Worm (Caenorhabditis elegans) whole organism, L3 larva: ENCODE results near the gene F07A11.4.

ENCODE experiments used
- R02D3.7 ChIP-seq: fragments of 150-350 bp; optimal IDR thresholded peaks from 2 replicates; lab custom pipeline; 2014; ENCODE audit warnings: missing biosample characterization, missing genetic modification characterization
- ZK546.5 ChIP-seq: sonication (generic microtip); optimal IDR thresholded peaks from 2 replicates; lab custom pipeline; 2017; ENCODE audit warnings: missing biosample characterization, missing genetic modification characterization
- elt-2 ChIP-seq: sonication (generic microtip); optimal IDR thresholded peaks from 2 replicates; lab custom pipeline; 2016; ENCODE audit warnings: missing genetic modification reagents, mild to moderate bottlenecking, missing genetic modification characterization, missing compliant biosample characterization
- fkh-2 ChIP-seq: fragments of 150-350 bp; optimal IDR thresholded peaks from 2 replicates; lab custom pipeline; 2014; ENCODE audit warnings: missing biosample characterization, missing genetic modification reagents, missing genetic modification characterization
- mdl-1 ChIP-seq: fragments of 150-350 bp; optimal IDR thresholded peaks from 2 replicates; lab custom pipeline; 2014; ENCODE audit warnings: missing biosample characterization, missing genetic modification characterization
- nfya-1 ChIP-seq: sonication (generic microtip); optimal IDR thresholded peaks from 2 replicates; lab custom pipeline; 2017; ENCODE audit warnings: missing genetic modification characterization, mild to moderate bottlenecking, missing compliant biosample characterization, antibody characterized with exemption, moderate library complexity; ENCODE audit not compliant: insufficient read depth
- nhr-11 ChIP-seq: fragments of 150-350 bp; optimal IDR thresholded peaks from 2 replicates; lab custom pipeline; 2014; ENCODE audit warnings: missing biosample characterization, missing genetic modification characterization
- nhr-237 ChIP-seq: fragments of 150-350 bp; optimal IDR thresholded peaks from 2 replicates; lab custom pipeline; 2014; ENCODE audit warnings: missing biosample characterization, missing genetic modification characterization
- nhr-28 ChIP-seq: fragments of 150-350 bp; optimal IDR thresholded peaks from 2 replicates; lab custom pipeline; 2014; ENCODE audit warnings: missing biosample characterization, missing genetic modification characterization
- nhr-76 ChIP-seq: fragments of 150-350 bp; sonication (generic microtip); optimal IDR thresholded peaks from 5 replicates; lab custom pipeline; 2014; ENCODE audit warnings: missing biosample characterization, missing genetic modification characterization
- snpc-4 ChIP-seq: fragments of 150-350 bp; optimal IDR thresholded peaks from 2 replicates; lab custom pipeline; 2014; ENCODE audit warnings: missing biosample characterization, missing genetic modification characterization

- TF ChIP-seq nhr-28 (no peak), R02D3.7 (tag; lab: Kevin White, UChicago) (no peak), fkh-2 (tag; lab: Kevin White, UChicago) (no peak), mdl-1 (no peak), nhr-11 (no peak), snpc-4 (tag; lab: Kevin White, UChicago) (no peak), nhr-76 (tag; lab: Kevin White, UChicago) (no peak), nhr-237 (tag; lab: Kevin White, UChicago) (no peak), nfya-1 (no peak), elt-2 (tag; lab: Kevin White, UChicago) (no peak), ZK546.5 (tag; lab: Kevin White, UChicago) (no peak)
Measured at ce11 chrII:11627904-11628303, 27.1 kb downstream of the F07A11.4 start.
